Worm (Caenorhabditis elegans) whole organism, late embryonic: Measurements from ENCODE around the gene Y55D5A.1.

Source experiments
- C38D4.7 ChIP-seq: fragments of 200-800 bp; sonication (Bioruptor generic); optimal IDR thresholded peaks from 2 replicates; lab custom pipeline; 2018; ENCODE audit warnings: mild to moderate bottlenecking, missing genetic modification characterization, moderate library complexity, missing compliant biosample characterization
- F13H6.1 ChIP-seq: sonication (generic microtip); optimal IDR thresholded peaks from 2 replicates; lab custom pipeline; 2016; ENCODE audit warnings: missing genetic modification characterization, missing compliant biosample characterization
- K09A11.1 ChIP-seq: sonication (generic microtip); optimal IDR thresholded peaks from 2 replicates; lab custom pipeline; 2017; ENCODE audit warnings: antibody characterized with exemption, mild to moderate bottlenecking, missing genetic modification characterization, missing compliant biosample characterization; ENCODE audit not compliant: insufficient read depth
- ceh-18 ChIP-seq: sonication (generic microtip); optimal IDR thresholded peaks from 2 replicates; lab custom pipeline; 2016; ENCODE audit warnings: missing genetic modification characterization, missing compliant biosample characterization
- ceh-19 ChIP-seq: fragments of 200-800 bp; sonication (Bioruptor generic); optimal IDR thresholded peaks from 2 replicates; lab custom pipeline; 2018; ENCODE audit warnings: mild to moderate bottlenecking, missing genetic modification characterization, missing compliant biosample characterization
- ceh-22 ChIP-seq: sonication (generic microtip); optimal IDR thresholded peaks from 2 replicates; lab custom pipeline; 2017; ENCODE audit warnings: missing biosample characterization, missing genetic modification characterization
- ceh-45 ChIP-seq: fragments of 200-800 bp; sonication (Bioruptor generic); IDR thresholded peaks from 2 replicates; pipeline ENCODE4 v1.3.6; 2022; ENCODE audit warnings: missing genetic modification reagents, missing genetic modification characterization, missing compliant biosample characterization
- ceh-48 ChIP-seq: sonication (generic microtip); optimal IDR thresholded peaks from 2 replicates; lab custom pipeline; 2016; ENCODE audit warnings: missing genetic modification characterization, inconsistent platforms, missing compliant biosample characterization
- ceh-6 ChIP-seq: fragments of 200-800 bp; sonication (Bioruptor generic); optimal IDR thresholded peaks from 2 replicates; lab custom pipeline; 2018; ENCODE audit warnings: mild to moderate bottlenecking, missing genetic modification characterization, missing compliant biosample characterization
- che-1 ChIP-seq: sonication (generic microtip); optimal IDR thresholded peaks from 2 replicates; lab custom pipeline; 2016; ENCODE audit warnings: mild to moderate bottlenecking, missing genetic modification characterization, missing compliant biosample characterization
- dve-1 ChIP-seq: sonication (generic microtip); optimal IDR thresholded peaks from 2 replicates; lab custom pipeline; 2017; ENCODE audit warnings: antibody characterized with exemption, mild to moderate bottlenecking, missing genetic modification characterization, missing compliant biosample characterization
- elt-2 ChIP-seq: sonication (generic microtip); optimal IDR thresholded peaks from 2 replicates; lab custom pipeline; 2016; ENCODE audit warnings: missing genetic modification reagents, missing genetic modification characterization, missing compliant biosample characterization
- ets-4 ChIP-seq: sonication (generic microtip); optimal IDR thresholded peaks from 2 replicates; lab custom pipeline; 2016; ENCODE audit warnings: missing genetic modification characterization, missing compliant biosample characterization
- fkh-10 ChIP-seq: fragments of 150-350 bp; optimal IDR thresholded peaks from 2 replicates; lab custom pipeline; 2014; ENCODE audit warnings: missing biosample characterization, missing genetic modification reagents, missing genetic modification characterization
- gmeb-2 ChIP-seq: sonication (generic microtip); optimal IDR thresholded peaks from 2 replicates; lab custom pipeline; 2016; ENCODE audit warnings: missing genetic modification characterization, inconsistent platforms, missing compliant biosample characterization
- hlh-6 ChIP-seq: sonication (generic microtip); optimal IDR thresholded peaks from 2 replicates; lab custom pipeline; 2016; ENCODE audit warnings: missing genotype, missing genetic modification characterization, missing compliant biosample characterization
- hlh-8 ChIP-seq: sonication (generic microtip); optimal IDR thresholded peaks from 2 replicates; lab custom pipeline; 2016; ENCODE audit warnings: missing genotype, missing genetic modification characterization, missing compliant biosample characterization
- madf-2 ChIP-seq: sonication (generic microtip); optimal IDR thresholded peaks from 2 replicates; lab custom pipeline; 2017; ENCODE audit warnings: missing genetic modification characterization, missing compliant biosample characterization
- mec-3 ChIP-seq: sonication (generic microtip); optimal IDR thresholded peaks from 2 replicates; lab custom pipeline; 2016; ENCODE audit warnings: borderline replicate concordance, missing genetic modification characterization, missing compliant biosample characterization
- nfya-1 ChIP-seq: sonication (generic microtip); optimal IDR thresholded peaks from 2 replicates; lab custom pipeline; 2017; ENCODE audit warnings: missing genetic modification characterization, mild to moderate bottlenecking, missing compliant biosample characterization, antibody characterized with exemption, moderate library complexity
- odd-2 ChIP-seq: sonication (generic microtip); optimal IDR thresholded peaks from 2 replicates; lab custom pipeline; 2017; ENCODE audit warnings: antibody characterized with exemption, mild to moderate bottlenecking, missing genetic modification characterization, missing compliant biosample characterization
- pax-1 ChIP-seq: fragments of 150-350 bp; optimal IDR thresholded peaks from 2 replicates; lab custom pipeline; 2014; ENCODE audit warnings: missing biosample characterization, missing genetic modification characterization
- pqm-1 ChIP-seq: sonication (generic microtip); optimal IDR thresholded peaks from 2 replicates; lab custom pipeline; 2016; ENCODE audit warnings: missing genetic modification characterization, missing compliant biosample characterization
- sox-4 ChIP-seq: sonication (generic microtip); optimal IDR thresholded peaks from 2 replicates; lab custom pipeline; 2017; ENCODE audit warnings: mild to moderate bottlenecking, missing genetic modification characterization, inconsistent platforms, missing compliant biosample characterization
- tbx-7 ChIP-seq: sonication (generic microtip); optimal IDR thresholded peaks from 2 replicates; lab custom pipeline; 2016; ENCODE audit warnings: missing genotype, missing genetic modification characterization, missing compliant biosample characterization
- unc-86 ChIP-seq: sonication (generic microtip); optimal IDR thresholded peaks from 2 replicates; lab custom pipeline; 2016; ENCODE audit warnings: missing genetic modification characterization, missing compliant biosample characterization
- zip-5 ChIP-seq: sonication (generic microtip); optimal IDR thresholded peaks from 2 replicates; lab custom pipeline; 2016; ENCODE audit warnings: missing genetic modification characterization, missing compliant biosample characterization
- ztf-16 ChIP-seq: sonication (generic microtip); optimal IDR thresholded peaks from 2 replicates; lab custom pipeline; 2017; ENCODE audit warnings: missing genetic modification characterization, missing compliant biosample characterization

The Y55D5A.1 gene

DNA sequence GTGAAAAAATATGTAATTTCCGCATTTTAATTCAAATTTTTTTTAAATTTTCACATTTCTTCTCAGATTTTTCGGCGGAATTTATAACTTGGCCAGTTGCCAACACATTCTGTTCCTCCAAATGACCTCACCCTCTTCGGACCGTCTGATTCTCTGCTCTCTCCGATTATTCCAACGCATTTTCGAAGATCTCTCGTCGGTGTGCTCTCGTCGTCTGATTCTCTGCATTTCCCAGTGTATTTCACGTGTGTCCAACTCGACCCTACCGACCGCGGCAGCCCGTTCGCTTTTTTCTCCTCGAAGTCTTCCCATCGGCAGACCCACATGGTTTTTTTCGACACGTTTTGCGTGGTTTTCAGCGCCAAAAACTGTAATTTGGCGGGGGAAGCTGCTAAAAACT is 35.0 kb upstream of the Y55D5A.1 start:
- TF ChIP-seq ets-4 (tag; lab: Kevin White, UChicago), result no peak
- TF ChIP-seq nfya-1 (tag; lab: Kevin White, UChicago), result peak; percentile 1
- TF ChIP-seq C38D4.7 (GFP tag; lab: Kevin White, UChicago), result no peak
- TF ChIP-seq che-1, result no peak
- TF ChIP-seq odd-2, result no peak
- TF ChIP-seq tbx-7 (tag; lab: Kevin White, UChicago), result no peak

ce11 chrIII:2948310-2948961 is 33.8 kb upstream of the Y55D5A.1 start:
- TF ChIP-seq nfya-1 (tag; lab: Kevin White, UChicago), result no peak
- TF ChIP-seq elt-2, result peak; percentile 66

DNA sequence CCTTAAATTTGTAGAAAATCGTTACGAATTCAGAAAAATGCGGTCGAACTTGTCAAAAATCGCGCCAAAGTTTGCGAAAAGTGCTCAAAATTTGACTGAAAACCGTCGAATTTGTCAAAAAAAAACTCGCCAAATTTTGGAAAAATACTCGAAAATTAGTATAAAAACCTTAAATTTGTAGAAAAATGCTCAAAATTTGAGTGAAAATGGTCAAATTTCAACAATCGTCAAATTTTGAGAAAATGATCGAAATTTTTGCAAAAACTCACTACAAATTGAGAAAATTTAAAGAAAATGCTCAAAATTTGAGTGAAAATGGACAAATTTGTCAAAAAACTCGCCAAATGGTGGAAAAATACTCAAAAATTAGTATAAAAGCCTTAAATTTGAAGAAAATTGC is 29.8 kb upstream of the Y55D5A.1 start:
- TF ChIP-seq F13H6.1 (no peak), ceh-19 (GFP tag; lab: Kevin White, UChicago) (no peak), hlh-8 (tag; lab: Kevin White, UChicago) (no peak), ceh-18 (tag; lab: Kevin White, UChicago) (no peak), C38D4.7 (GFP tag; lab: Kevin White, UChicago) (no peak), mec-3 (tag; lab: Kevin White, UChicago) (no peak), hlh-6 (no peak), dve-1 (tag; lab: Kevin White, UChicago) (no peak), pqm-1 (no peak), unc-86 (tag; lab: Kevin White, UChicago) (no peak), pax-1 (tag; lab: Kevin White, UChicago) (no peak), ceh-6 (no peak), K09A11.1 (tag; lab: Kevin White, UChicago) (no peak), ztf-16 (tag; lab: Kevin White, UChicago) (no peak), madf-2 (tag; lab: Kevin White, UChicago) (no peak), odd-2 (no peak), zip-5 (tag; lab: Kevin White, UChicago) (no peak), fkh-10 (GFP tag; lab: Kevin White, UChicago) (no peak), ceh-22 (tag; lab: Kevin White, UChicago) (no peak), elt-2 (no peak)

- TF ChIP-seq ceh-48 (tag; lab: Kevin White, UChicago), result peak; percentile 100
Measured at ce11 chrIII:2960740-2961361, 21.4 kb upstream of the Y55D5A.1 start.

ce11 chrIII:2961840-2962239 is 20.4 kb upstream of the Y55D5A.1 start:
- peak; percentile 42 for TF ChIP-seq ceh-48 (tag; lab: Kevin White, UChicago)
- TF ChIP-seq sox-4 (tag; lab: Kevin White, UChicago), result no peak

DNA sequence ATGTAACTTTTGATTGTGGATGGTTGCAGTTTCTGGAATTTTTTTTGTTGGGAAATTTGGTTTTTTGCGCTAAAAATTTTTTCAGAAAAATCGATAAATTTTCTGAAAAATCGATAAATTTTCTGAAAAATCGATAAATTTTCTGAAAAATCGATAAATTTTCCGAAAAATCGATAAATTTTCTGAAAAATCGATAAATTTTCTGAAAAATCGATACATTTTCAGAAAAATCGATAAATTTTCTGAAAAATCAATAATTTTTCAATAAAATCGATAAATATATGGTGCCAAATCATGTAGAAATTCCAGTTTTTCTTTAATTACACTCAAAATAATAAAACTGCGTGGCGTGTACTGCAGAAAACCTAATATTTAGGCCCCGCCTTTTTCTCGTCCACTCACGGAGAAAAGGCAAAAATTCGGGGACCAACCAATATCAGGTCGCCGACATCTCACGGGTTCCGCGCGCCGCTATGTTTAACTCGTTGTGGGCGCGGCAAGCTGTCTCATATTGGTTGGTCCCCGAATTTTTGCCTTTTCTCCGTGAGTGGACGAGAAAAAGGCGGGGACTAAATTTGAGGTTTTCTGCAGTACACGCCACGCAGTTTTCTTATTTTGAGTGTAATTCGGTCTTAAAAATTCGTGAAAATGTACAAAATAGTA is 19.2 kb upstream of the Y55D5A.1 start:
- TF ChIP-seq ceh-48 (tag; lab: Kevin White, UChicago), result peak; percentile 64

DNA sequence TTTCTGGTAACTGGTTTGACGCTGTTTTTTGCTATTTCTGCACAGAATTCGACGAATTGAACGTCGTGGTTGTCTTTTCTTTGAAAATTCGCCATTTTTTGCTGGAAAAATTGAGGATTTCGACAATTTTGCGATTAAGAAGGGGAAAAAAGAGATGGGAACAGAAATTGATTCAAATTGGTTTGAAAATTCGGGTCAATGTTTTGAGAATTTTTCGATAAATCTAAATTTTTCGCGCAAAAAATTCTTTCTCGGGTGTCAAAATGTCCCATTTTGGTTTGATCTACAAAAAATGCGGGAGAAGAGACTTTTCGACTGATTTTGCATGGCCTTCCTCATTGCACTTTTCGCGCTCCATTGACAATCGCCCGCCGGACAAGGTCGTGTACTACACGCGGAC is 16.7 kb upstream of the Y55D5A.1 start, which contains the start of gene H05C05.2:
Gene H05C05.2, minus strand, starts transcription at position 101 of the 400 bp plus-strand sequence.
- TF ChIP-seq ceh-45 (GFP tag; lab: Robert Waterston, UW) (no peak), gmeb-2 (tag; lab: Kevin White, UChicago) (no peak)
